Fruit fly (Drosophila melanogaster) whole organism, wandering third instar larva: ENCODE results near the gene Jhbp1.

Experiments used
- Abd-B ChIP-seq: fragments of >200 bp; optimal IDR thresholded peaks from 2 replicates; lab custom pipeline; 2017; ENCODE audit warnings: missing biosample characterization, missing genetic modification characterization
- CG32264 ChIP-seq: fragments of 200-800 bp; sonication (Bioruptor generic); optimal IDR thresholded peaks from 2 replicates; lab custom pipeline; 2016; ENCODE audit warnings: missing biosample characterization, missing genetic modification characterization
- CrebA ChIP-seq: fragments of 200-800 bp; sonication (Bioruptor generic); optimal IDR thresholded peaks from 2 replicates; lab custom pipeline; 2016; ENCODE audit warnings: missing biosample characterization, mild to moderate bottlenecking, missing genetic modification characterization, borderline replicate concordance
- Dfd ChIP-seq: fragments of >200 bp; optimal IDR thresholded peaks from 2 replicates; lab custom pipeline; 2017; ENCODE audit warnings: missing biosample characterization, missing genetic modification characterization
- GATAd ChIP-seq: sonication (Bioruptor generic); optimal IDR thresholded peaks from 2 replicates; lab custom pipeline; 2016; ENCODE audit warnings: missing biosample characterization, missing genetic modification characterization
- HLH106 ChIP-seq: fragments of 200-800 bp; optimal IDR thresholded peaks from 3 replicates; lab custom pipeline; 2019; ENCODE audit warnings: missing biosample characterization, mild to moderate bottlenecking, missing genetic modification characterization, moderate library complexity
- Hr78 ChIP-seq: fragments of >200 bp; optimal IDR thresholded peaks from 2 replicates; lab custom pipeline; 2017; ENCODE audit warnings: missing biosample characterization, missing genetic modification characterization
- Hr83 ChIP-seq: fragments of 200-300 bp; sonication (Bioruptor generic); optimal IDR thresholded peaks from 2 replicates; lab custom pipeline; 2016; ENCODE audit warnings: missing biosample characterization, mild to moderate bottlenecking, missing genetic modification characterization, moderate library complexity; ENCODE audit not compliant: poor library complexity, severe bottlenecking
- Mio ChIP-seq: sonication (Bioruptor generic); optimal IDR thresholded peaks from 2 replicates; lab custom pipeline; 2016; ENCODE audit warnings: missing biosample characterization, missing genetic modification characterization
- Myc ChIP-seq: fragments of >200 bp; optimal IDR thresholded peaks from 2 replicates; lab custom pipeline; 2017
- Rel ChIP-seq, 2 experiments: fragments of 200-800 bp; sonication (Bioruptor generic) in 1 of 2; optimal IDR thresholded peaks; 2 replicates in 1 of 2; 3 replicates in 1 of 2; lab custom pipeline; 2016 to 2019; ENCODE audit warnings: mild to moderate bottlenecking in 2 of 2, missing biosample characterization in 2 of 2, missing genetic modification characterization in 2 of 2, moderate library complexity in 1 of 2
- Sp1 ChIP-seq: fragments of 200-800 bp; sonication (Bioruptor generic); optimal IDR thresholded peaks from 3 replicates; lab custom pipeline; 2019; ENCODE audit warnings: missing biosample characterization, mild to moderate bottlenecking, missing genetic modification characterization, moderate library complexity
- Vsx2 ChIP-seq: fragments of 200-300, 225-300 bp; sonication (Bioruptor generic); optimal IDR thresholded peaks from 2 replicates; lab custom pipeline; 2018; ENCODE audit warnings: missing biosample characterization, missing genetic modification characterization; ENCODE audit not compliant: partially characterized antibody
- br ChIP-seq: fragments of 200-800 bp; sonication (Bioruptor generic); optimal IDR thresholded peaks from 2 replicates; lab custom pipeline; 2016; ENCODE audit warnings: missing biosample characterization, missing genetic modification characterization
- brk ChIP-seq: fragments of 200-800 bp; sonication (Bioruptor generic); optimal IDR thresholded peaks from 2 replicates; lab custom pipeline; 2016; ENCODE audit warnings: missing biosample characterization, mild to moderate bottlenecking, missing genetic modification characterization
- dl ChIP-seq, 2 experiments: fragments of 175-275, 200-275 bp in 1 of 2; fragments of 200-275 bp in 1 of 2; sonication (Bioruptor generic); optimal IDR thresholded peaks; lab custom pipeline; 2018; ENCODE audit warnings: mild to moderate bottlenecking in 2 of 2, missing biosample characterization in 2 of 2, missing genetic modification characterization in 2 of 2, moderate library complexity in 2 of 2; ENCODE audit not compliant: partially characterized antibody in 2 of 2, insufficient read depth in 1 of 2
- dmrt93B ChIP-seq: fragments of 200-800 bp; sonication (Bioruptor generic); optimal IDR thresholded peaks from 2 replicates; lab custom pipeline; 2018; ENCODE audit warnings: missing biosample characterization, mild to moderate bottlenecking, missing genetic modification characterization
- dsf ChIP-seq: sonication (Bioruptor generic); optimal IDR thresholded peaks from 2 replicates; lab custom pipeline; 2016; ENCODE audit warnings: missing biosample characterization, missing genetic modification characterization, borderline replicate concordance
- ey ChIP-seq: fragments of 200-800 bp; sonication (Bioruptor generic); optimal IDR thresholded peaks from 2 replicates; lab custom pipeline; 2016; ENCODE audit warnings: missing biosample characterization, missing genetic modification characterization
- foxo ChIP-seq, 2 experiments: fragments of 200-800 bp; sonication (Bioruptor generic); optimal IDR thresholded peaks; 2 replicates in 1 of 2; 3 replicates in 1 of 2; lab custom pipeline; 2016 to 2017; ENCODE audit warnings: missing biosample characterization in 2 of 2, missing genetic modification characterization in 2 of 2
- fru ChIP-seq: fragments of 200-800 bp; sonication (Bioruptor generic); optimal IDR thresholded peaks from 3 replicates; lab custom pipeline; 2016; ENCODE audit warnings: missing biosample characterization, mild to moderate bottlenecking, missing genetic modification characterization
- h ChIP-seq: fragments of 200-800 bp; sonication (Bioruptor generic); optimal IDR thresholded peaks from 3 replicates; lab custom pipeline; 2016; ENCODE audit warnings: missing biosample characterization, mild to moderate bottlenecking, missing genetic modification characterization
- jim ChIP-seq: fragments of 175-275, 200-325 bp; sonication (Bioruptor generic); optimal IDR thresholded peaks from 2 replicates; lab custom pipeline; 2016; ENCODE audit warnings: missing biosample characterization, mild to moderate bottlenecking, missing genetic modification characterization
- lola ChIP-seq: fragments of >200 bp; optimal IDR thresholded peaks from 2 replicates; lab custom pipeline; 2017; ENCODE audit warnings: missing biosample characterization, missing genetic modification characterization
- pan ChIP-seq: fragments of >200 bp; optimal IDR thresholded peaks from 2 replicates; lab custom pipeline; 2017
- psq ChIP-seq: fragments of 200-800 bp; sonication (Bioruptor generic); optimal IDR thresholded peaks from 3 replicates; lab custom pipeline; 2017; ENCODE audit warnings: missing biosample characterization, mild to moderate bottlenecking, missing genetic modification characterization, moderate library complexity
- rgr ChIP-seq: fragments of 200-800 bp; sonication (Bioruptor generic); optimal IDR thresholded peaks from 3 replicates; lab custom pipeline; 2016; ENCODE audit warnings: missing biosample characterization, mild to moderate bottlenecking, missing genetic modification characterization
- sage ChIP-seq: fragments of 200-800 bp; sonication (Bioruptor generic); optimal IDR thresholded peaks from 2 replicates; lab custom pipeline; 2016; ENCODE audit warnings: missing biosample characterization, mild to moderate bottlenecking, missing genetic modification characterization
- sv ChIP-seq: fragments of 200-800 bp; sonication (Bioruptor generic); optimal IDR thresholded peaks from 3 replicates; lab custom pipeline; 2016; ENCODE audit warnings: missing biosample characterization, missing genetic modification characterization
- tai ChIP-seq: sonication (Bioruptor generic); optimal IDR thresholded peaks from 2 replicates; lab custom pipeline; 2016; ENCODE audit warnings: missing biosample characterization, missing genetic modification characterization
- usp ChIP-seq: fragments of >200 bp; optimal IDR thresholded peaks from 2 replicates; lab custom pipeline; 2017; ENCODE audit warnings: missing biosample characterization, missing genetic modification characterization
- woc ChIP-seq: sonication (Bioruptor generic); optimal IDR thresholded peaks from 2 replicates; lab custom pipeline; 2016; ENCODE audit warnings: missing biosample characterization, mild to moderate bottlenecking, missing genetic modification characterization

Jhbp1 gene

DNA sequence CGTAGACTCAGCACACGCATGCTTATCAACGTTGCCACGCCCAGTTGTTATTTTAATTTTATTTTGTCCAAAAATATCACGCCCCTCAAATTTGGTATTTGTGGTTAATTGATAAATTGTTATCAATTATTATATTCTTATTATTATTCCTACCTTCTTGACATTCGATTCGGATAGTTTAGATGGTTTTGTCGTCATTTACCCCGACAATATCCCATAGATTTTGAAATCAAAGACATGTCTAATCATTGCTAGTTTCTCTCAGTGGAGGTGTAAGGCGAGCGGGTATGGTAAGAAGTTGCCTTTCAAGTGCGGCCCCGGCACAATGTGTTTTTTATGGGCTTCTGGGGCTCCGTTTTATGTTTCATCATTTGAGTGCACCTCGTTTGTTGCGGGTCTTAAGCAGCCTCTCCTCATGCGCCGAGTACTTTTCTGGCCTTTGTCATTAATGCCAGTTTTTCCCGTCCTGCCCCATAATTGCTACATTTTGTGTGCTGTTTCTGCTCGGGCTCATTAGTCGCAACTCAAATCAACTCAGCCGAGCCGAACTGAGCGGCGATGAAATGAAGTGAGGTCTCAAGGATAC, 14.0 kb downstream of the Jhbp1 start:
- TF ChIP-seq fru (GFP tag; lab: Kevin White, UChicago) = peak; percentile 24
- peak in 1 of 2 experiments; percentile 26 for TF ChIP-seq foxo (GFP tag; optimal IDR thresholded peaks at IDR 0.05; lab: Kevin White, UChicago)
- no peak for TF ChIP-seq ey (GFP tag; lab: Kevin White, UChicago)

DNA sequence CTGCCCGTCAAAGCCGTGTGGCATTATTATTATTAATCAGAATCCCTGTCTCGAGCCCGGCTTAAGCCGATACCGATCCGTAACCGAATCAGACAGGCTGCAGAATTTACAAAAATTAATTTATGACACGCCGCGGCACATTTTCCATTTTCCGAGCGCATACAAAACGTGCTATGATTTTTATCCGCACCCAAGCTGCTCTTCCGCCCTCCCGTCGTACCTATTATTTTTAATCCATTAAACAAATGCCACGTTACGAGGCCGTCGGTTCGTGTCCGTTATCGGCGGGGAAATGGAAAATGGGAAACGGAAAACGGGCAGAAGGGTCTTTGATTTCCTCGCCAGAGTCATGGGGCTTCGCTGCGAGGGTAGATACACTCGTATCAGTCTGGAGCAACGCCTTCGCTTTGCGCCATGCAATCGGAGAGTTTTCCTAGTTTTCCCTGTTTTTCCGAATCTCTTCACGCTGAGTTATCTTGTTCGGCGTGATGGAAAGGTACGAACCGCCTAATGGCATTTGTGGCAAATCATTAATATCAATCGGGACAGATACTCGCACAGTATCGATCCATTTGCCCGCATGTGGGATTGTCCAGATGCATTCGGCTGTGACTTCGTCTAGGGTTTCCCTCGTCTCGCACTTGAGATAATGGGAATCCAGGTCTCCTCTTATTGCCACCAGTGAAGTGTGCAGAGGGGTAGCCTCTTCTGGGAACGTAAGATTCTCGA, 15.0 kb downstream of the Jhbp1 start:
- no peak for TF ChIP-seq br (GFP tag; lab: Kevin White, UChicago)
- no peak for TF ChIP-seq rgr
- TF ChIP-seq HLH106 (tag; lab: Kevin White, UChicago) = no peak
- TF ChIP-seq CrebA (GFP tag; lab: Kevin White, UChicago) = no peak
- no peak for TF ChIP-seq dsf (GFP tag; lab: Kevin White, UChicago)
- no peak for TF ChIP-seq GATAd (GFP tag; lab: Kevin White, UChicago)
- TF ChIP-seq Abd-B (GFP tag; lab: Kevin White, UChicago) = no peak
- TF ChIP-seq tai (GFP tag; lab: Kevin White, UChicago) = no peak
- TF ChIP-seq Mio = no peak

DNA sequence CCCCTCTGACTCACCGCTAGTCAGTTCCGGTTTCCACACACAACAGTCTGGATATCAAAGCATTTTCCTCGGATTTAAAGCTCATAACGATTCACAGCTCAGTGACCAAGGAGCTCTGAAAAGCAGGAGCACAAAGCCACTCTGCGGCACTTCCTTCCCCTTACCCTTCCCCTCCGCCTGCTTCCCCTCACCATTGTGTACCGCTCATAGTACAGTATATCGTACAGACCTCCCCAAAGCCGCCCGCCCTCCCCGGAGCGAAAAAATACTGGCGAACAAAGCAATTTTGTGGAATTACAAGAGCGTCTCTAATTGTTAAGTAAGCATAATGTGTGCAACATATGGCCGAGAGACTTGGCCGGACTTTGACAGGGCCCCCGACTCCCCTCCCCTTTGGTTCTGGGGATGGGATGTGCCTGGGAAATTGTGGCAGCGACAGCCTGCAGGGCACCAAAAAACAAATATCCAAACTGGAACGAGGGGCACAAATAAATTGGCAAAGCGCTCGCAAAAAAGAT, 15.9 kb downstream of the Jhbp1 start:
- TF ChIP-seq fru (GFP tag; lab: Kevin White, UChicago) (no peak), GATAd (GFP tag; lab: Kevin White, UChicago) (no peak), br (GFP tag; lab: Kevin White, UChicago) (no peak), dsf (GFP tag; lab: Kevin White, UChicago) (no peak), brk (GFP tag; lab: Kevin White, UChicago) (no peak), dmrt93B (GFP tag; lab: Kevin White, UChicago) (no peak), sage (no peak), h (GFP tag; lab: Kevin White, UChicago) (no peak), tai (GFP tag; lab: Kevin White, UChicago) (no peak)

DNA sequence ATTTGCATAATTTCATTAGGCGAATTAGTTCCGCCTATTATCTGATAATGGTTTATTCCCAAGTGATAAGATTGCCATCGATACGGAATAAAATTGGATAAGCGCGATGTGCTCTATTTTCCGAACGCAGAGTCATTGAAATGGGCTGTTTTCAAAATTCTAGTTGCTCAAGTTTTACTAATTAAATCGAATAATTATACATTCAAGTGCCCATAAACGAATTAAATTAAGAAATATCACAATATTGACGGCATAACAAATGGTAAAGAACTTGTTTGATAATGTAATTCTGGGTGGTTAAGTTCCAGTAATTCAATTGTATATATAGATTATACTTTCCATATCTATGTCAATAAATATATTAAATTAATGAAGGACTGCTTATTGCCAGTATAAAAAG, 18.9 kb downstream of the Jhbp1 start, which contains the start of gene CG14662:
CG14662 (minus strand) TSS at position 101 of the 400 bp plus-strand sequence.
- TF ChIP-seq CG32264 (GFP tag; lab: Kevin White, UChicago) (no peak), Sp1 (GFP tag; lab: Kevin White, UChicago) (no peak), Myc (lab: Kevin White, UChicago) (no peak), woc (no peak), Rel (GFP tag; optimal IDR thresholded peaks at IDR 0.05; lab: Kevin White, UChicago) (no peak), Rel (tag; optimal IDR thresholded peaks at IDR 0.05; lab: Kevin White, UChicago) (no peak), psq (GFP tag; lab: Kevin White, UChicago) (no peak), Hr78 (no peak), lola (GFP tag; lab: Kevin White, UChicago) (no peak), GATAd (GFP tag; lab: Kevin White, UChicago) (no peak), rgr (no peak), Vsx2 (GFP tag; lab: Kevin White, UChicago) (no peak), sage (no peak), jim (no peak)

DNA sequence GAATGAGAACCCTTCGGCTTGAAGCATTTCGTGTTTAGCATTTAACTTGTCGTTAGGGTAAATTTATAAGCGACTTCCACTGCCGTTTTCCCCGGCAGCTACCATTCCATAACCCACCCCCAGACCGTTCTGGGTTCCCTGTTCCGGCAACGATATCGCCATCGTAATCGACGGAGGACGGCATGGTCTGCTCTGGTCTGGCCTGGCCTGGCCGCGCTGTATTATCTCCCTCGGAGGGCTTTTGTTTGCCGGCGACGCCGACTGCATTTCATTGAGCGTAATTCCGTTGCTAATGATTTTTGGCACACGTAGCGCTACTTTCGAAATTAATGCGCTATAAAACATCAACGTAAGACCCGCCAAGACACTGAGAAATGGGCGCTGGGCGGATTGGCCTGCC, 19.4 kb downstream of the Jhbp1 start:
- TF ChIP-seq Dfd (no peak), dmrt93B (GFP tag; lab: Kevin White, UChicago) (no peak), pan (no peak), Rel (GFP tag; optimal IDR thresholded peaks at IDR 0.05; lab: Kevin White, UChicago) (no peak), Rel (tag; optimal IDR thresholded peaks at IDR 0.05; lab: Kevin White, UChicago) (no peak), tai (GFP tag; lab: Kevin White, UChicago) (no peak), usp (GFP tag; lab: Kevin White, UChicago) (no peak), dl (GFP tag; optimal IDR thresholded peaks at IDR 0.05; lab: Kevin White, UChicago; ENCODE audit: insufficient read depth in 1 of 2, partially characterized antibody in 2 of 2) (no peak), sv (GFP tag; lab: Kevin White, UChicago) (no peak), jim (no peak), Hr83 (GFP tag; lab: Kevin White, UChicago) (no peak), dsf (GFP tag; lab: Kevin White, UChicago) (no peak), rgr (no peak), Sp1 (GFP tag; lab: Kevin White, UChicago) (no peak), sage (no peak), foxo (GFP tag; optimal IDR thresholded peaks at IDR 0.05; lab: Kevin White, UChicago) (no peak), CrebA (GFP tag; lab: Kevin White, UChicago) (no peak), psq (GFP tag; lab: Kevin White, UChicago) (no peak)
